Fruit fly (Drosophila melanogaster) whole organism, embryonic: Measurements from ENCODE around the gene Dpm1.
A peak's percentile ranks its signal among the peaks of the same experiment; 100 is the strongest.

Source experiments
- ATbp ChIP-seq: fragments of 200-800 bp; sonication (Bioruptor generic); optimal IDR thresholded peaks from 2 replicates; lab custom pipeline; 2017; ENCODE audit warnings: missing biosample characterization, mild to moderate bottlenecking, missing genetic modification characterization, missing genetic modification reagents
- Adf1 ChIP-seq: fragments of 200-800 bp; sonication (Bioruptor generic); IDR thresholded peaks from 2 replicates; pipeline ENCODE4 v1.3.6; 2022; ENCODE audit warnings: missing biosample characterization, missing genetic modification characterization
- Aef1 ChIP-seq: fragments of 200-800 bp; sonication (Bioruptor generic); IDR thresholded peaks from 3 replicates; pipeline ENCODE4 v1.3.6; 2022; ENCODE audit warnings: missing biosample characterization, missing genetic modification characterization
- Atf3 ChIP-seq: fragments of 200-800 bp; sonication (Bioruptor generic); optimal IDR thresholded peaks from 3 replicates; lab custom pipeline; 2016; ENCODE audit warnings: missing biosample characterization, missing genetic modification characterization
- CG10147 ChIP-seq: fragments of 200-800 bp; sonication (Bioruptor generic); optimal IDR thresholded peaks from 2 replicates; lab custom pipeline; 2019; ENCODE audit warnings: missing biosample characterization, mild to moderate bottlenecking, missing genetic modification characterization, moderate library complexity
- CG10209 ChIP-seq: fragments of 200-800 bp; sonication (Bioruptor generic); optimal IDR thresholded peaks from 3 replicates; lab custom pipeline; 2017; ENCODE audit warnings: missing biosample characterization, mild to moderate bottlenecking, missing genetic modification characterization, missing genetic modification reagents
- CG1024 ChIP-seq: fragments of 200-800 bp; sonication (Bioruptor generic); IDR thresholded peaks from 2 replicates; pipeline ENCODE4 v1.3.6; 2022; ENCODE audit warnings: missing biosample characterization, missing genetic modification characterization
- CG10321 ChIP-seq: fragments of 200-800 bp; sonication (Bioruptor generic); IDR thresholded peaks from 2 replicates; pipeline ENCODE4 v1.3.6; 2022; ENCODE audit warnings: missing biosample characterization, missing genetic modification characterization
- CG10654 ChIP-seq: fragments of 200-800 bp; sonication (Bioruptor generic); optimal IDR thresholded peaks from 2 replicates; lab custom pipeline; 2016; ENCODE audit warnings: missing biosample characterization, missing genetic modification characterization
- CG11504 ChIP-seq: fragments of 200-800 bp; sonication (Bioruptor generic); optimal IDR thresholded peaks from 3 replicates; lab custom pipeline; 2019; ENCODE audit warnings: missing biosample characterization, mild to moderate bottlenecking, missing genetic modification characterization, moderate library complexity
- CG11695 ChIP-seq: fragments of 200-800 bp; sonication (Bioruptor generic); IDR thresholded peaks from 3 replicates; pipeline ENCODE4 v1.3.6; 2022; ENCODE audit warnings: missing biosample characterization, missing genetic modification characterization
- CG12219 ChIP-seq: fragments of 200-800 bp; sonication (Bioruptor generic); optimal IDR thresholded peaks from 3 replicates; lab custom pipeline; 2018; ENCODE audit warnings: missing biosample characterization, mild to moderate bottlenecking, missing genetic modification characterization
- CG12942 ChIP-seq: fragments of 200-800 bp; sonication (Bioruptor generic); optimal IDR thresholded peaks from 3 replicates; lab custom pipeline; 2016; ENCODE audit warnings: missing biosample characterization, missing genetic modification characterization
- CG13296 ChIP-seq: fragments of 200-800 bp; sonication (Bioruptor generic); optimal IDR thresholded peaks from 3 replicates; lab custom pipeline; 2018; ENCODE audit warnings: missing biosample characterization, mild to moderate bottlenecking, missing genetic modification characterization
- CG17361 ChIP-seq: fragments of 200-800 bp; sonication (Bioruptor generic); IDR thresholded peaks from 3 replicates; pipeline ENCODE4 v1.3.6; 2022; ENCODE audit warnings: missing biosample characterization, missing genetic modification characterization
- CG17912 ChIP-seq: fragments of 200-800 bp; sonication (Bioruptor generic); optimal IDR thresholded peaks from 2 replicates; lab custom pipeline; 2018; ENCODE audit warnings: missing biosample characterization, mild to moderate bottlenecking, missing genetic modification characterization
- CG30403 ChIP-seq: fragments of 200-800 bp; sonication (Bioruptor generic); optimal IDR thresholded peaks from 3 replicates; lab custom pipeline; 2016; ENCODE audit warnings: missing biosample characterization, missing genetic modification characterization
- CG3847 ChIP-seq: fragments of 200-800 bp; sonication (Bioruptor generic); IDR thresholded peaks from 2 replicates; pipeline ENCODE4 v1.3.6; 2022; ENCODE audit warnings: missing biosample characterization, missing genetic modification characterization
- CG4328 ChIP-seq: fragments of 200-800 bp; sonication (Bioruptor generic); optimal IDR thresholded peaks from 3 replicates; lab custom pipeline; 2017; ENCODE audit warnings: missing biosample characterization, missing genetic modification reagents, missing genetic modification characterization
- CG6175 ChIP-seq: fragments of 200-800 bp; sonication (Bioruptor generic); IDR thresholded peaks from 3 replicates; pipeline ENCODE4 v1.3.6; 2022; ENCODE audit warnings: missing biosample characterization, missing genetic modification characterization
- CG6272 ChIP-seq: fragments of 200-800 bp; sonication (Bioruptor generic); IDR thresholded peaks from 2 replicates; pipeline ENCODE4 v1.3.6; 2022; ENCODE audit warnings: missing biosample characterization, missing genetic modification characterization
- CG8765 ChIP-seq: fragments of 200-800 bp; sonication (Bioruptor generic); IDR thresholded peaks from 2 replicates; pipeline ENCODE4 v1.3.6; 2022; ENCODE audit warnings: missing biosample characterization, missing genetic modification characterization
- CG9817 ChIP-seq: fragments of 200-800 bp; sonication (Bioruptor generic); optimal IDR thresholded peaks from 2 replicates; lab custom pipeline; 2018; ENCODE audit warnings: missing biosample characterization, mild to moderate bottlenecking, missing genetic modification characterization, moderate library complexity
- Camta ChIP-seq: fragments of 200-800 bp; sonication (Bioruptor generic); optimal IDR thresholded peaks from 2 replicates; lab custom pipeline; 2016; ENCODE audit warnings: missing biosample characterization, missing genetic modification characterization
- Drgx ChIP-seq: fragments of 200-800 bp; sonication (Bioruptor generic); IDR thresholded peaks from 2 replicates; pipeline ENCODE4 v1.3.6; 2022; ENCODE audit warnings: missing biosample characterization, missing genetic modification characterization
- ERR ChIP-seq: fragments of 200-800 bp; sonication (Bioruptor generic); optimal IDR thresholded peaks from 2 replicates; lab custom pipeline; 2016; ENCODE audit warnings: missing biosample characterization, missing genetic modification characterization
- Elba2 ChIP-seq: fragments of 200-800 bp; sonication (Bioruptor generic); optimal IDR thresholded peaks from 3 replicates; lab custom pipeline; 2016; ENCODE audit warnings: missing biosample characterization, missing genetic modification characterization
- Gug ChIP-seq: fragments of 200-800 bp; sonication (Bioruptor generic); IDR thresholded peaks from 4 replicates; pipeline ENCODE4 v1.3.6; 2022; ENCODE audit warnings: missing biosample characterization, missing genetic modification characterization
- HHEX ChIP-seq: fragments of 200-800 bp; sonication (Bioruptor generic); optimal IDR thresholded peaks from 3 replicates; lab custom pipeline; 2017; ENCODE audit warnings: missing biosample characterization, mild to moderate bottlenecking, missing genetic modification characterization, missing genetic modification reagents
- Hmx ChIP-seq: fragments of 200-800 bp; sonication (Bioruptor generic); optimal IDR thresholded peaks from 2 replicates; lab custom pipeline; 2016; ENCODE audit warnings: missing biosample characterization, missing genetic modification characterization
- Hr51 ChIP-seq, 2 experiments: fragments of 200-800 bp; sonication (Bioruptor generic); optimal IDR thresholded peaks; 2 replicates in 1 of 2; 3 replicates in 1 of 2; lab custom pipeline; 2016 to 2018; ENCODE audit warnings: missing biosample characterization in 2 of 2, missing genetic modification characterization in 2 of 2, mild to moderate bottlenecking in 1 of 2, moderate library complexity in 1 of 2
- Opbp ChIP-seq: fragments of 200-800 bp; sonication (Bioruptor generic); IDR thresholded peaks from 3 replicates; pipeline ENCODE4 v1.3.6; 2022; ENCODE audit warnings: missing biosample characterization, missing genetic modification characterization; ENCODE audit not compliant: partially characterized antibody
- Pdp1 ChIP-seq, 2 experiments: fragments of 200-800 bp; sonication (Bioruptor generic); optimal IDR thresholded peaks; 3 replicates each; lab custom pipeline; 2016; ENCODE audit warnings: missing biosample characterization in 2 of 2, missing genetic modification characterization in 2 of 2, mild to moderate bottlenecking in 1 of 2, moderate library complexity in 1 of 2
- Rfx ChIP-seq: fragments of 200-800 bp; sonication (Bioruptor generic); IDR thresholded peaks from 2 replicates; pipeline ENCODE4 v1.3.6; 2022; ENCODE audit warnings: missing biosample characterization, missing genetic modification characterization
- Tbp ChIP-seq: fragments of >200 bp; optimal IDR thresholded peaks from 2 replicates; lab custom pipeline; 2018; ENCODE audit warnings: missing biosample characterization, missing genetic modification characterization
- Xbp1 ChIP-seq: fragments of 200-800 bp; sonication (Bioruptor generic); optimal IDR thresholded peaks from 3 replicates; lab custom pipeline; 2016; ENCODE audit warnings: missing biosample characterization, mild to moderate bottlenecking, missing genetic modification characterization
- Xrp1 ChIP-seq: fragments of 200-800 bp; sonication (Bioruptor generic); IDR thresholded peaks from 2 replicates; pipeline ENCODE4 v1.3.6; 2022; ENCODE audit warnings: missing biosample characterization, missing genetic modification characterization
- ara ChIP-seq: fragments of 200-800 bp; sonication (Bioruptor generic); IDR thresholded peaks from 2 replicates; pipeline ENCODE4 v1.3.6; 2022; ENCODE audit warnings: missing biosample characterization, missing genetic modification characterization
- cad ChIP-seq: fragments of >200 bp; optimal IDR thresholded peaks from 2 replicates; lab custom pipeline; 2017; ENCODE audit warnings: missing biosample characterization, missing genetic modification characterization
- dm ChIP-seq: fragments of 200-800 bp; sonication (Bioruptor generic); optimal IDR thresholded peaks from 3 replicates; lab custom pipeline; 2016; ENCODE audit warnings: missing biosample characterization, missing genetic modification characterization
- exex ChIP-seq: fragments of 200-800 bp; sonication (Bioruptor generic); optimal IDR thresholded peaks from 4 replicates; lab custom pipeline; 2018; ENCODE audit warnings: missing biosample characterization, mild to moderate bottlenecking, missing genetic modification characterization, moderate library complexity
- ftz-f1 ChIP-seq: fragments of 200-800 bp; sonication (Bioruptor generic); optimal IDR thresholded peaks from 2 replicates; lab custom pipeline; 2016; ENCODE audit warnings: missing biosample characterization, missing genetic modification characterization
- lmd ChIP-seq: fragments of 200-800 bp; sonication (Bioruptor generic); IDR thresholded peaks from 2 replicates; pipeline ENCODE4 v1.3.6; 2022; ENCODE audit warnings: missing biosample characterization, missing genetic modification characterization
- nau ChIP-seq: fragments of 200-800 bp; sonication (Bioruptor generic); optimal IDR thresholded peaks from 3 replicates; lab custom pipeline; 2017; ENCODE audit warnings: missing biosample characterization, mild to moderate bottlenecking, missing genetic modification characterization, missing genetic modification reagents
- scrt ChIP-seq: fragments of 200-800 bp; sonication (Bioruptor generic); optimal IDR thresholded peaks from 2 replicates; lab custom pipeline; 2018; ENCODE audit warnings: missing biosample characterization, mild to moderate bottlenecking, missing genetic modification characterization, moderate library complexity
- tio ChIP-seq: fragments of 200-800 bp; sonication (Bioruptor generic); optimal IDR thresholded peaks from 2 replicates; lab custom pipeline; 2017; ENCODE audit warnings: missing biosample characterization, missing genetic modification characterization, inconsistent platforms
- trem ChIP-seq: fragments of 200-800 bp; optimal IDR thresholded peaks from 3 replicates; lab custom pipeline; 2019; ENCODE audit warnings: missing biosample characterization, mild to moderate bottlenecking, missing genetic modification characterization, moderate library complexity
- twi ChIP-seq: fragments of 200-800 bp; optimal IDR thresholded peaks from 2 replicates; lab custom pipeline; 2019; ENCODE audit warnings: missing biosample characterization, mild to moderate bottlenecking, missing genetic modification characterization, moderate library complexity
- unc-4 ChIP-seq: fragments of 200-800 bp; sonication (Bioruptor generic); IDR thresholded peaks from 2 replicates; pipeline ENCODE4 v1.3.6; 2022; ENCODE audit warnings: missing biosample characterization, missing genetic modification characterization; ENCODE audit not compliant: partially characterized antibody

Dpm1 gene

dm6 chr2L:19546869-19547710 is 20.9 kb upstream of the Dpm1 start, which contains the start of gene CG10337 (continued):
- TF ChIP-seq CG10147 (peak; percentile 60), CG12942 (no peak), ERR (no peak), CG4328 (peak; percentile 17), CG10209 (peak; percentile 38), CG3847 (GFP tag; lab: Robert Waterston, UW) (no peak), CG9817 (tag; lab: Kevin White, UChicago) (no peak), CG11504 (tag; lab: Kevin White, UChicago) (peak; percentile 64), Gug (GFP tag; lab: Robert Waterston, UW) (no peak), ftz-f1 (peak; percentile 61), Hmx (GFP tag; lab: Kevin White, UChicago) (no peak), CG17361 (GFP tag; lab: Robert Waterston, UW) (peak; percentile 30; the same call in 1 of the 3 replicates), trem (tag; lab: Kevin White, UChicago) (no peak), Tbp (GFP tag; lab: Kevin White, UChicago) (no peak), Camta (GFP tag; lab: Kevin White, UChicago) (no peak), unc-4 (GFP tag; lab: Robert Waterston, UW) (no peak), Adf1 (0 out of 2 replicates have a peak, but pooled peaks have one; percentile 6), Aef1 (GFP tag; lab: Robert Waterston, UW) (0 out of 3 replicates have a peak, but pooled peaks have one; percentile 25), Elba2 (GFP tag; lab: Kevin White, UChicago) (no peak), Xbp1 (peak; percentile 24), Rfx (GFP tag; lab: Robert Waterston, UW) (peak; percentile 29; the same call in 1 of the 2 replicates), CG8765 (GFP tag; lab: Robert Waterston, UW) (peak; percentile 43; the same call in 1 of the 2 replicates), Opbp (GFP tag; lab: Robert Waterston, UW) (no peak), CG10654 (GFP tag; lab: Kevin White, UChicago) (peak; percentile 11), Xrp1 (GFP tag; lab: Robert Waterston, UW) (peak; percentile 38), CG11695 (GFP tag; lab: Robert Waterston, UW) (peak; percentile 54; the same call in 1 of the 3 replicates), Atf3 (no peak), CG6175 (GFP tag; lab: Robert Waterston, UW) (peak; percentile 39; the same call in 1 of the 3 replicates), HHEX (GFP tag; lab: Kevin White, UChicago) (peak; percentile 40), CG6272 (GFP tag; lab: Robert Waterston, UW) (no peak), nau (GFP tag; lab: Kevin White, UChicago) (peak; percentile 61), Hr51 (GFP tag; optimal IDR thresholded peaks at IDR 0.05; lab: Kevin White, UChicago) (peak in 1 of 2 experiments; percentile 73), ara (peak; percentile 48), CG1024 (GFP tag; lab: Robert Waterston, UW) (no peak), scrt (GFP tag; lab: Kevin White, UChicago) (peak; percentile 11), tio (GFP tag; lab: Kevin White, UChicago) (no peak), exex (tag; lab: Kevin White, UChicago) (peak; percentile 69), lmd (peak; percentile 11; the same call in 1 of the 2 replicates), dm (peak; percentile 12), CG17912 (GFP tag; lab: Kevin White, UChicago) (no peak), ATbp (peak; percentile 29), CG12219 (GFP tag; lab: Kevin White, UChicago) (peak; percentile 29), CG13296 (GFP tag; lab: Kevin White, UChicago) (peak; percentile 68), Drgx (GFP tag; lab: Robert Waterston, UW) (no peak), CG10321 (no peak), twi (tag; lab: Kevin White, UChicago) (no peak), cad (GFP tag; lab: Kevin White, UChicago) (no peak), Pdp1 (GFP tag; optimal IDR thresholded peaks at IDR 0.05; lab: Kevin White, UChicago) (peak; percentile 18 to 60), CG30403 (GFP tag; lab: Kevin White, UChicago) (peak; percentile 47)
